Fruit fly (Drosophila melanogaster) whole organism, embryonic: ENCODE data around the gene CG14245.
A peak's percentile ranks its signal among the peaks of the same experiment; 100 is the strongest.

Source experiments
- Asciz ChIP-seq: fragments of 200-800 bp; sonication (Bioruptor generic); optimal IDR thresholded peaks from 2 replicates; lab custom pipeline; 2017; ENCODE audit warnings: missing biosample characterization, mild to moderate bottlenecking, missing genetic modification characterization, missing genetic modification reagents
- CG10209 ChIP-seq: fragments of 200-800 bp; sonication (Bioruptor generic); optimal IDR thresholded peaks from 3 replicates; lab custom pipeline; 2017; ENCODE audit warnings: missing biosample characterization, mild to moderate bottlenecking, missing genetic modification characterization, missing genetic modification reagents
- CG10366 ChIP-seq: fragments of 200-800 bp; sonication (Bioruptor generic); IDR thresholded peaks from 2 replicates; pipeline ENCODE4 v1.3.6; 2022; ENCODE audit warnings: missing biosample characterization, missing genetic modification characterization
- CG10543 ChIP-seq: fragments of 200-800 bp; sonication (Bioruptor generic); optimal IDR thresholded peaks from 3 replicates; lab custom pipeline; 2017; ENCODE audit warnings: missing biosample characterization, mild to moderate bottlenecking, missing genetic modification characterization, moderate library complexity
- CG11560 ChIP-seq: fragments of 200-800 bp; sonication (Bioruptor generic); IDR thresholded peaks from 3 replicates; pipeline ENCODE4 v1.3.6; 2022; ENCODE audit warnings: missing biosample characterization, missing genetic modification characterization
- CG11696 ChIP-seq: fragments of 200-800 bp; sonication (Bioruptor generic); IDR thresholded peaks from 2 replicates; pipeline ENCODE4 v1.3.6; 2022; ENCODE audit warnings: missing biosample characterization, missing genetic modification characterization
- CG14014 ChIP-seq: fragments of 200-800 bp; sonication (Bioruptor generic); IDR thresholded peaks from 2 replicates; pipeline ENCODE4 v1.3.6; 2022; ENCODE audit warnings: missing biosample characterization, missing genetic modification characterization
- CG14667 ChIP-seq: fragments of 200-800 bp; sonication (Bioruptor generic); IDR thresholded peaks from 2 replicates; pipeline ENCODE4 v1.3.6; 2022; ENCODE audit warnings: missing biosample characterization, missing genetic modification characterization
- CG1603 ChIP-seq: fragments of 200-800 bp; sonication (Bioruptor generic); optimal IDR thresholded peaks from 2 replicates; lab custom pipeline; 2019; ENCODE audit warnings: missing biosample characterization, mild to moderate bottlenecking, missing genetic modification characterization, moderate library complexity
- CG16863 ChIP-seq: fragments of 200-800 bp; sonication (Bioruptor generic); optimal IDR thresholded peaks from 3 replicates; lab custom pipeline; 2016; ENCODE audit warnings: missing biosample characterization, missing genetic modification characterization
- CG17612 ChIP-seq: fragments of 200-800 bp; sonication (Bioruptor generic); IDR thresholded peaks from 2 replicates; pipeline ENCODE4 v1.3.6; 2022; ENCODE audit warnings: missing biosample characterization, missing genetic modification characterization
- CG18262 ChIP-seq: fragments of 200-800 bp; optimal IDR thresholded peaks from 3 replicates; lab custom pipeline; 2019; ENCODE audit warnings: missing biosample characterization, mild to moderate bottlenecking, missing genetic modification characterization, moderate library complexity
- CG2120 ChIP-seq: fragments of 200-800 bp; sonication (Bioruptor generic); optimal IDR thresholded peaks from 3 replicates; lab custom pipeline; 2016; ENCODE audit warnings: missing biosample characterization, missing genetic modification characterization
- CG2889 ChIP-seq: fragments of 200-800 bp; sonication (Bioruptor generic); IDR thresholded peaks from 3 replicates; pipeline ENCODE4 v1.3.6; 2022; ENCODE audit warnings: missing biosample characterization, missing genetic modification characterization
- CG31441 ChIP-seq: fragments of 200-800 bp; sonication (Bioruptor generic); IDR thresholded peaks from 2 replicates; pipeline ENCODE4 v1.3.6; 2022; ENCODE audit warnings: missing biosample characterization, missing genetic modification characterization
- CG4707 ChIP-seq: fragments of 200-800 bp; sonication (Bioruptor generic); optimal IDR thresholded peaks from 2 replicates; lab custom pipeline; 2018; ENCODE audit warnings: missing biosample characterization, mild to moderate bottlenecking, missing genetic modification characterization, moderate library complexity
- CG5245 ChIP-seq: fragments of 200-800 bp; sonication (Bioruptor generic); optimal IDR thresholded peaks from 3 replicates; lab custom pipeline; 2016; ENCODE audit warnings: missing biosample characterization, missing genetic modification characterization
- CG8765 ChIP-seq: fragments of 200-800 bp; sonication (Bioruptor generic); IDR thresholded peaks from 2 replicates; pipeline ENCODE4 v1.3.6; 2022; ENCODE audit warnings: missing biosample characterization, missing genetic modification characterization
- CG8924 ChIP-seq: fragments of 200-800 bp; optimal IDR thresholded peaks from 3 replicates; lab custom pipeline; 2019; ENCODE audit warnings: missing biosample characterization, mild to moderate bottlenecking, missing genetic modification characterization, moderate library complexity
- CG9797 ChIP-seq: fragments of 200-800 bp; sonication (Bioruptor generic); optimal IDR thresholded peaks from 3 replicates; lab custom pipeline; 2018; ENCODE audit warnings: missing biosample characterization, mild to moderate bottlenecking, missing genetic modification characterization
- CG9932 ChIP-seq: fragments of 200-800 bp; sonication (Bioruptor generic); IDR thresholded peaks from 2 replicates; pipeline ENCODE4 v1.3.6; 2022; ENCODE audit warnings: missing biosample characterization, missing genetic modification characterization
- CTCF ChIP-seq: fragments of 200-800 bp; sonication (Bioruptor generic); optimal IDR thresholded peaks from 2 replicates; lab custom pipeline; 2017; ENCODE audit warnings: missing biosample characterization, mild to moderate bottlenecking, missing genetic modification characterization, moderate library complexity
- Dek ChIP-seq: fragments of 200-800 bp; sonication (Bioruptor generic); optimal IDR thresholded peaks from 3 replicates; lab custom pipeline; 2019; ENCODE audit warnings: missing biosample characterization, mild to moderate bottlenecking, missing genetic modification characterization, moderate library complexity
- E2f1 ChIP-seq: fragments of 200-800 bp; sonication (Bioruptor generic); IDR thresholded peaks from 2 replicates; pipeline ENCODE4 v1.3.6; 2022; ENCODE audit warnings: missing biosample characterization, missing genetic modification characterization
- Eip74EF ChIP-seq, 2 experiments: fragments of 200-800 bp in 1 of 2; fragments of >200 bp in 1 of 2; sonication (Bioruptor generic) in 1 of 2; optimal IDR thresholded peaks; 2 replicates each; lab custom pipeline; 2017 to 2019; ENCODE audit warnings: missing biosample characterization in 2 of 2, missing genetic modification characterization in 2 of 2, mild to moderate bottlenecking in 1 of 2, moderate library complexity in 1 of 2
- Ets97D ChIP-seq: fragments of 200-800 bp; sonication (Bioruptor generic); optimal IDR thresholded peaks from 3 replicates; lab custom pipeline; 2016; ENCODE audit warnings: missing biosample characterization, missing genetic modification characterization
- Fer3 ChIP-seq: fragments of 200-800 bp; sonication (Bioruptor generic); optimal IDR thresholded peaks from 2 replicates; lab custom pipeline; 2018; ENCODE audit warnings: missing biosample characterization, mild to moderate bottlenecking, missing genetic modification characterization, moderate library complexity
- HLH3B ChIP-seq: fragments of 200-800 bp; sonication (Bioruptor generic); IDR thresholded peaks from 2 replicates; pipeline ENCODE4 v1.3.6; 2022; ENCODE audit warnings: missing biosample characterization, missing genetic modification characterization
- Meics ChIP-seq: fragments of 200-800 bp; sonication (Bioruptor generic); optimal IDR thresholded peaks from 2 replicates; lab custom pipeline; 2017; ENCODE audit warnings: missing biosample characterization, mild to moderate bottlenecking, missing genetic modification characterization
- NC2β ChIP-seq: fragments of 200-800 bp; sonication (Bioruptor generic); optimal IDR thresholded peaks from 2 replicates; lab custom pipeline; 2016; ENCODE audit warnings: missing biosample characterization, missing genetic modification characterization
- PHDP ChIP-seq: fragments of 200-800 bp; sonication (Bioruptor generic); optimal IDR thresholded peaks from 3 replicates; lab custom pipeline; 2018; ENCODE audit warnings: missing biosample characterization, mild to moderate bottlenecking, missing genetic modification characterization, moderate library complexity
- Tbp ChIP-seq: fragments of >200 bp; optimal IDR thresholded peaks from 2 replicates; lab custom pipeline; 2018; ENCODE audit warnings: missing biosample characterization, missing genetic modification characterization
- Xbp1 ChIP-seq: fragments of 200-800 bp; sonication (Bioruptor generic); optimal IDR thresholded peaks from 3 replicates; lab custom pipeline; 2016; ENCODE audit warnings: missing biosample characterization, mild to moderate bottlenecking, missing genetic modification characterization
- YL-1 ChIP-seq: fragments of 200-800 bp; sonication (Bioruptor generic); optimal IDR thresholded peaks from 3 replicates; lab custom pipeline; 2017; ENCODE audit warnings: missing biosample characterization, mild to moderate bottlenecking, missing genetic modification characterization
- amos ChIP-seq: fragments of 200-800 bp; sonication (Bioruptor generic); IDR thresholded peaks from 2 replicates; pipeline ENCODE4 v1.3.6; 2022; ENCODE audit warnings: missing biosample characterization, missing genetic modification characterization; ENCODE audit not compliant: partially characterized antibody
- ara ChIP-seq: fragments of 200-800 bp; sonication (Bioruptor generic); IDR thresholded peaks from 2 replicates; pipeline ENCODE4 v1.3.6; 2022; ENCODE audit warnings: missing biosample characterization, missing genetic modification characterization
- cg ChIP-seq: fragments of 200-800 bp; sonication (Bioruptor generic); optimal IDR thresholded peaks from 3 replicates; lab custom pipeline; 2019; ENCODE audit warnings: missing biosample characterization, mild to moderate bottlenecking, missing genetic modification characterization, moderate library complexity
- ci ChIP-seq: fragments of 200-800 bp; sonication (Bioruptor generic); IDR thresholded peaks from 3 replicates; pipeline ENCODE4 v1.3.6; 2022; ENCODE audit warnings: missing biosample characterization, missing genetic modification characterization
- corto ChIP-seq: fragments of 200-800 bp; sonication (Bioruptor generic); optimal IDR thresholded peaks from 2 replicates; lab custom pipeline; 2016; ENCODE audit warnings: missing biosample characterization, mild to moderate bottlenecking, missing genetic modification characterization, moderate library complexity
- cwo ChIP-seq: fragments of 200-800 bp; sonication (Bioruptor generic); optimal IDR thresholded peaks from 3 replicates; lab custom pipeline; 2017; ENCODE audit warnings: missing biosample characterization, missing genetic modification characterization, mild to moderate bottlenecking, moderate library complexity, missing genetic modification reagents
- dm ChIP-seq: fragments of 200-800 bp; sonication (Bioruptor generic); optimal IDR thresholded peaks from 3 replicates; lab custom pipeline; 2016; ENCODE audit warnings: missing biosample characterization, missing genetic modification characterization
- gce ChIP-seq: fragments of 200-800 bp; sonication (Bioruptor generic); IDR thresholded peaks from 3 replicates; pipeline ENCODE4 v1.3.6; 2022; ENCODE audit warnings: missing biosample characterization, missing genetic modification characterization
- jing ChIP-seq: fragments of 200-800 bp; sonication (Bioruptor generic); optimal IDR thresholded peaks from 2 replicates; lab custom pipeline; 2018; ENCODE audit warnings: missing biosample characterization, mild to moderate bottlenecking, missing genetic modification characterization
- kay ChIP-seq: fragments of 200-800 bp; sonication (Bioruptor generic); optimal IDR thresholded peaks from 2 replicates; lab custom pipeline; 2016; ENCODE audit warnings: missing biosample characterization, missing genetic modification characterization
- pho ChIP-seq: fragments of 200-800 bp; sonication (Bioruptor generic); optimal IDR thresholded peaks from 2 replicates; lab custom pipeline; 2016; ENCODE audit warnings: missing biosample characterization, missing genetic modification characterization
- phol ChIP-seq: fragments of 200-800 bp; sonication (Bioruptor generic); optimal IDR thresholded peaks from 3 replicates; lab custom pipeline; 2018; ENCODE audit warnings: missing biosample characterization, mild to moderate bottlenecking, missing genetic modification characterization, moderate library complexity
- repo ChIP-seq: fragments of 200-800 bp; sonication (Bioruptor generic); optimal IDR thresholded peaks from 2 replicates; lab custom pipeline; 2016; ENCODE audit warnings: missing biosample characterization, missing genetic modification characterization
- sc ChIP-seq, 3 experiments: fragments of >200 bp in 2 of 3; fragments of 200-800 bp in 1 of 3; sonication (Bioruptor generic) in 1 of 3; optimal IDR thresholded peaks; 2 replicates in 2 of 3; 3 replicates in 1 of 3; lab custom pipeline; 2017; ENCODE audit warnings: mild to moderate bottlenecking in 1 of 3, missing biosample characterization in 1 of 3, missing genetic modification characterization in 1 of 3, missing genetic modification reagents in 1 of 3
- slbo ChIP-seq: fragments of 200-800 bp; sonication (Bioruptor generic); IDR thresholded peaks from 2 replicates; pipeline ENCODE4 v1.3.6; 2022; ENCODE audit warnings: missing biosample characterization, missing genetic modification characterization
- stc ChIP-seq: fragments of 200-800 bp; sonication (Bioruptor generic); IDR thresholded peaks from 2 replicates; pipeline ENCODE4 v1.3.6; 2022; ENCODE audit warnings: missing biosample characterization, missing genetic modification characterization
- tna ChIP-seq: fragments of 200-800 bp; sonication (Bioruptor generic); IDR thresholded peaks from 2 replicates; pipeline ENCODE4 v1.3.6; 2022; ENCODE audit warnings: missing biosample characterization, missing genetic modification characterization; ENCODE audit not compliant: partially characterized antibody
- vvl ChIP-seq: fragments of 200-800 bp; sonication (Bioruptor generic); IDR thresholded peaks from 2 replicates; pipeline ENCODE4 v1.3.6; 2022; ENCODE audit warnings: missing biosample characterization, missing genetic modification characterization

Gene CG14245

DNA sequence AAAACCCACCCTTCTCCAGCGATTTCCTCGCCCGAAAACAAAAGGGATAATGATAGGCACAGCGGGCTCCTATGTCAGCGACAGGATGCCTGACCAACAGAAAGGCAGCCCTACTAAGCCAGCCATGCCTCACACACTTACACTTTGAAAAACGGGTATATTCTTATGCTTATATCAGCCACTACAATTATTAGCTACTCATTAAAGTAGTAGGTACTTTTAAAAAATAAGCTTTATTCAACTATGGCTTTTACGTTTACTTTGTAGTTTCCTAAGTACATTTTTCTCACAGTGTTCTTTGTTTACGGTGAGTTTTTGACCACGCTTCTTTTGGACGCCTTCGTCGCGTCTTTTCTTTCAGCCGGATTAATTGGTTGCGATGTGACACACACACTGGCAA, 38.3 kb upstream of the CG14245 start (continued):
- TF ChIP-seq CG10366 (peak; percentile 34; the same call in 1 of the 2 replicates), CG10209 (GFP tag; lab: Kevin White, UChicago) (no peak), slbo (GFP tag; lab: Robert Waterston, UW) (peak; percentile 31; the same call in 1 of the 2 replicates), ci (GFP tag; lab: Robert Waterston, UW) (0 out of 3 replicates have a peak, but pooled peaks have one; percentile 29), CG8765 (GFP tag; lab: Robert Waterston, UW) (no peak), NC2β (GFP tag; lab: Kevin White, UChicago) (no peak), CG9797 (no peak), stc (GFP tag; lab: Robert Waterston, UW) (no peak), CTCF (no peak), CG9932 (peak; percentile 31; the same call in 1 of the 2 replicates), CG14014 (GFP tag; lab: Robert Waterston, UW) (no peak; the same call in 1 of the 2 replicates), sc (optimal IDR thresholded peaks at IDR 0.05; lab: Kevin White, UChicago) (no peak), sc (GFP tag; optimal IDR thresholded peaks at IDR 0.05; lab: Kevin White, UChicago) (no peak), vvl (GFP tag; lab: Robert Waterston, UW) (peak; percentile 36; the same call in 1 of the 2 replicates), CG8924 (no peak), CG10543 (GFP tag; lab: Kevin White, UChicago) (no peak), kay (GFP tag; lab: Kevin White, UChicago) (no peak), CG14667 (GFP tag; lab: Robert Waterston, UW) (no peak), Asciz (GFP tag; lab: Kevin White, UChicago) (no peak), gce (GFP tag; lab: Robert Waterston, UW) (no peak), CG4707 (GFP tag; lab: Kevin White, UChicago) (no peak), cwo (GFP tag; lab: Kevin White, UChicago) (no peak), CG17612 (no peak), CG11696 (GFP tag; lab: Robert Waterston, UW) (no peak), Eip74EF (GFP tag; optimal IDR thresholded peaks at IDR 0.05; lab: Kevin White, UChicago) (no peak), CG2120 (peak; percentile 53), CG18262 (tag; lab: Kevin White, UChicago) (no peak), jing (GFP tag; lab: Kevin White, UChicago) (no peak), tna (GFP tag; lab: Robert Waterston, UW) (no peak), CG16863 (GFP tag; lab: Kevin White, UChicago) (no peak), CG5245 (GFP tag; lab: Kevin White, UChicago) (no peak), amos (GFP tag; lab: Robert Waterston, UW) (no peak), CG1603 (tag; lab: Kevin White, UChicago) (no peak), YL-1 (GFP tag; lab: Kevin White, UChicago) (no peak), HLH3B (GFP tag; lab: Robert Waterston, UW) (no peak), Dek (no peak), Ets97D (GFP tag; lab: Kevin White, UChicago) (no peak), corto (no peak), Tbp (GFP tag; lab: Kevin White, UChicago) (no peak), Xbp1 (GFP tag; lab: Kevin White, UChicago) (no peak), PHDP (tag; lab: Kevin White, UChicago) (no peak), CG31441 (GFP tag; lab: Robert Waterston, UW) (no peak), cg (GFP tag; lab: Kevin White, UChicago) (no peak), phol (tag; lab: Kevin White, UChicago) (no peak), dm (GFP tag; lab: Kevin White, UChicago) (no peak), Fer3 (tag; lab: Kevin White, UChicago) (peak; percentile 9), repo (no peak), CG11560 (tag; lab: Robert Waterston, UW) (no peak), pho (GFP tag; lab: Kevin White, UChicago) (no peak), ara (GFP tag; lab: Robert Waterston, UW) (no peak), E2f1 (GFP tag; lab: Robert Waterston, UW) (no peak), CG2889 (GFP tag; lab: Robert Waterston, UW) (no peak), Meics (GFP tag; lab: Kevin White, UChicago) (peak; percentile 39)
